Fruit fly (Drosophila melanogaster) whole organism, larva: ENCODE data around the gene CG6244.

Experiments used
- noc ChIP-seq: fragments of 200-800 bp; sonication (Bioruptor generic); optimal IDR thresholded peaks from 3 replicates; lab custom pipeline; 2019; ENCODE audit warnings: missing biosample characterization, mild to moderate bottlenecking, missing genetic modification characterization, moderate library complexity

CG6244 gene

DNA sequence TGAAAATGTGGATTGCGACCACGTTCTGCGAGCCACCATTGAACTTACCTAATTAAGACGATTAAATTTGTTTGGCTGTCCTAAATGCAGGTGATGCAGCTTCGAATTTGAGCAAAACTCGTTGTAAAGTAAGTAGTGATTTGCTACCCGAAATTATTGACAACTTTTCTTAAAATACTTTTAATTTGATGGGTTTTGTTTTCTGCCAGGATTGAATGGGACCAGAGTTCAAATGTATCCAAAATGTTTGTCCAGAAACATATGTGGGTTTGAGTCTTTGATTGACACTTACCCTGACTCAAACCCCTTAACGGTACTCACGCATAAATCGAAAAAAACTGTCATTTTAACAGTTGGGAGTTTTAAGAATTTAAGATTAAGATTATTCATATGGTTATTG lies 29.1 kb downstream of the CG6244 start, which contains the start of gene CG15715:
Gene CG15715, minus strand, starts transcription at position 274 of the 400 bp plus-strand sequence.
- no peak for TF ChIP-seq noc (tag; lab: Kevin White, UChicago)

dm6 chr3L:15843962-15844361 lies 35.8 kb downstream of the CG6244 start, which contains the start of gene meru:
meru (minus strand) TSS chr3L:15844062.
- no peak for TF ChIP-seq noc (tag; lab: Kevin White, UChicago)

DNA sequence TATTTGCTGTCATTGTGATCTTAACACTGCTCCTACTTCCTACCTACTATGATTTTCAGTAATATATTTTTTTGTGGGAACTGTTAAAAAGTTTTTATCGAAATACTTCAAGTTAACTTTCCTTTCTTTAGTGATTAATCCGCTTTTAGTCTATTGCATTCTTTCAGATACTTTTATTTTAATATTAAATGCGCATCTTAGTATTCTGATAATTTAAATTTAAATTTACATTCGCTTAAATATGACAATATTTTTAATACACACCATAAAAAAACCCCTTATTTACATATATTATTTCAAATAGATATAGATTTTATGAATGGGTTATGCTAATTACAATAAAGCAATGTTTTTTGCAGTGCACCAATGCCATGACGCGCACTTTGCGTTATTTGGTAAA lies 36.5 kb downstream of the CG6244 start:
- TF ChIP-seq noc (tag; lab: Kevin White, UChicago): no peak

dm6 chr3L:15847224-15847623 lies 39.1 kb downstream of the CG6244 start:
- TF ChIP-seq noc (tag; lab: Kevin White, UChicago): no peak

DNA sequence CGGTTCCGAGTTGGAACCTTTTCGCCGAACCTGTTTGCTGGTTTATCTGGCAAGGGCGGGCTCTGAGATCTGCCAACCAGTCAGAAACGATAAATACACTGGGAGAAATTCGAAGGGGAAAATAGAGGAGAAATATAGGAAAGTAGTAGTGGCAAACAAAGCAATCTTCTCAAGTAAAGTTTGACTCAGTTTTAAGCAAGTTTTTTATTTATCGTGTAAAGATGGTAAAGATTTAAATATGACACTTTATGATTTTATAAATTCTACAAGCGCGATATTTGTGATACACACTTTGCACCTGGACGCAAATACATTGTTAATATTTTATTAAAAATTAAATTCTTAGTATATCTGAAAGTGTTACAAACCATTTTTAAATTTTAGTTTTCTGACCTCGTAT lies 39.5 kb downstream of the CG6244 start:
- TF ChIP-seq noc (tag; lab: Kevin White, UChicago): no peak

dm6 chr3L:15856035-15856434 lies 47.9 kb downstream of the CG6244 start:
- no peak for TF ChIP-seq noc (tag; lab: Kevin White, UChicago)
